Fruit fly (Drosophila melanogaster): ENCODE measurements around the gene dpr20.

Gene dpr20

DNA sequence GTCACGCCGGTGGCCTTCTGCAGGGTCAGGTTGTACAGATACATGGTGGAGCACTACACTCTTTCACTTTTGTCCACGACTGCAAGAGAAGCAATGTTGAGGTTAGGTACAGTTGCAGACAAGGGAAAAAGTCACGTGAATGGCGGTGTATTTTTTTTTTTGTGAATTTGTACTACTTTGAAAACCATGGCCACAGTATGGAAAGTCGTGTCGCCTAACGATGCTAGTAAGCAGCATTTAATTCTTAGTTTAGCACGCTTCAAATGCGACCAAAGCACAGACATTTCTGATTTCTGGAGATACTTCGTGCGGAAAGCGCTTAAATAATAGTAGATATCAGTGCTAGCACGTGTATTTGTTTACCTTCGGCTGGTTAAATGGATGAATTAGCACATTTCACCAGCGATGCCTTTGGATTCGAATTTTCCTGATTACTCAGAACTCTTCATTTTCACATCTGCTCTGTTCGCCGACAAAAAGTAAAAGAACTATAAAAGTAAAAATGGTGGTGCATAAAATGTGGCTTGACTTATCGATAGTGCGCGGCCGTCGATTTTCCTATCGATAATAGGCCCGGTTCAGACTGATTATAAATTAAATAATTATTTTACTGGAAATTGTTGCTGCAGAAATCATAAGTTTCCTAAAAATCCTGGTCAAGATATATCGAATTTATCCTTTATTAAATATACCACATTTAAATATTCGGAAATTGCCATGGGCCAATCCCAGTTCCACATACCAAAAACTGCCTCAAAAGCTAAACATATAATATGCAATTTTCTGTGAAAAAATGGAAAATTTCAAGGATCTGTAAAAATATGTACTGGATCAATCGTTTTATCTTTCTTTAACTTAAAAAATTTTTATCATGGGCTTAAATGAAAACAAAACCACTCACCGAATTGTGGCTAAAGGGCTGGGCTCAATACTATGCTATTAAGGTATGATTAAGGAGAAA is 23.9 kb downstream of the dpr20 start, which contains the start of gene Sf3b3:
Gene Sf3b3, minus strand, starts transcription at position 489 of the 961 bp plus-strand sequence.
- TF ChIP-seq insv (optimal IDR thresholded peaks at IDR 0.05) (no peak), Sin3A (optimal IDR thresholded peaks at IDR 0.05) (no peak), ttk (optimal IDR thresholded peaks at IDR 0.05) (no peak)

DNA sequence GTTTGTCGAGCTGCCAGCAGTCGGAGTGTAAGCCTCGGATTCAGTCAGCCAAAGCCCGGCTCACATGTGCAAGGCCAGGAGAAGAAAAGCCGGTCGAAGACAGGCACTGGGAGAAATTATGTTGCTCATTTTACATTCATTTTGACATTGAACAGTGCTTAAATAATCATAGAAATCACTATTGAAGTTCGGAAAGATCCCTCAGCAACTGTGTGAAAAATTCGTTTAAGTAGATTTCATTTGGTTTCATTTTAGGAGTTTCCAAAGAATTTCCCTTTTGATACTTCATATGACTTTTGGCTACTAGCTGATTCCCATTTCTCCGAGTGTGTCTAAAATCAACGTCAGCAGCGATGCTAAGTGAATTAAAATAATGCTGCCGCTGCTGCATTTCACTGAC is 32.6 kb downstream of the dpr20 start:
- TF ChIP-seq h (optimal IDR thresholded peaks at IDR 0.05) (no peak), Sin3A (optimal IDR thresholded peaks at IDR 0.05) (no peak), insv (optimal IDR thresholded peaks at IDR 0.05) (no peak), ttk (optimal IDR thresholded peaks at IDR 0.05) (no peak), psq (optimal IDR thresholded peaks at IDR 0.05) (no peak), Myc (optimal IDR thresholded peaks at IDR 0.05) (no peak)

DNA sequence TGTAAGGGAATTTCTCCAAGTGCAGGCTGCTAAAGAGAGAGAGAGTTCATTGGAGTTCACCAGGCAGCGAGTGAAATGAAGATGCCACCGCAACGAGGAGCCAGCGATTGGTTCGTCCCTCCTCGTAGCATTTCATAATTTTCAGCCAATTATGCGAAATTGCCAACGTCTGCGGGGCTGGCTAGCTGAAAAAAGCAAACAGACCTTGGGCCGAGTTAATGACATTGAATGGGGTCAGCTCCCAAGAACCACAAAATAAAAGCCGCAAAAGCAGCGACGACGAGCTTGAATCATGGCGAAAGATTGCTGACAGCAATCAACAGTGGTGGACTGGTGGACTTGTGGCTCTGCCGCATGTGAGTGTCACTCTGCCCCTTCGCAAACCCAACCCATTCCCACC is 33.5 kb downstream of the dpr20 start:
- TF ChIP-seq psq (optimal IDR thresholded peaks at IDR 0.05) (no peak), Sin3A (optimal IDR thresholded peaks at IDR 0.05) (no peak), h (optimal IDR thresholded peaks at IDR 0.05) (no peak), ttk (optimal IDR thresholded peaks at IDR 0.05) (no peak), insv (optimal IDR thresholded peaks at IDR 0.05) (no peak), Myc (optimal IDR thresholded peaks at IDR 0.05) (no peak)

DNA sequence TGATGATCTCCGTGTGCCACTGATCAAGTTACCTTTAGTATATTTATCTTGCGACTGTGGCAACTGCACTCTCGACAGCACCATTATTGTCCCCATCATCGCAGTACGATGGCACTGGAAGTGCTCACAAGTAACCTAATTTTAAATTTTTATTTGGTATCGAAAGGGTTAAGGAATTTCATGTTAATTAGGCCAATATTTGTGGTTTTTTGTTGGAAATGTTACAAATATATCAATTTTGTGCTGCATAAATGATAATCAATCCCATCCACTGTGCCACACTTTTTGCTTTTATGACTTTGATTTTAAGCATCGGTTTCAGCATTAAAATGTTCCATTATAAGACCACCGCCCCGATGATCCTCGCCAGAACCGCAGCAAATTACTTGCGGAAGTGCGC is 34.4 kb downstream of the dpr20 start:
- TF ChIP-seq psq (optimal IDR thresholded peaks at IDR 0.05) = no peak
- TF ChIP-seq insv (optimal IDR thresholded peaks at IDR 0.05) = no peak
- TF ChIP-seq ttk (optimal IDR thresholded peaks at IDR 0.05) = no peak

DNA sequence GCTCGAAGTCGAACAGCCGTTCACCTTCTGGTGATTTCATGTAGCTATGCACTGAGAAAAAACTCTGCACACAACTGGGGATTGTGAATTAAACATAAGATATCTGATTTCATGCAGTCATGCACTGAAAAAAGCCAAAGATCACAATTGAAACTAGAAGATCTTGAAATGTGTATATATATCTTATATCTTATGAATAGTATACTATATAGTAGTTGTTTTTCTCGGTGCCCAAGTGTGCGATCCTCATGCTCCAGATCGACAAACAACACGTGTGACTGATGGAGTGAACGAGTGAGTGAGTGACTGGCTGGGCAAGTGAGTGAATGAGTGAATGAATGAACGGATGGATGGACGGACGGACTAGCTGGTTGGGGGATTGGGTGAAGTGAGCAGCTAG is 35.1 kb downstream of the dpr20 start:
- no peak for TF ChIP-seq insv (optimal IDR thresholded peaks at IDR 0.05)
- TF ChIP-seq h (optimal IDR thresholded peaks at IDR 0.05) = no peak
- TF ChIP-seq Sin3A (optimal IDR thresholded peaks at IDR 0.05) = no peak
- no peak for TF ChIP-seq psq (optimal IDR thresholded peaks at IDR 0.05)
- TF ChIP-seq Myc (optimal IDR thresholded peaks at IDR 0.05) = no peak
- no peak for TF ChIP-seq ttk (optimal IDR thresholded peaks at IDR 0.05)

DNA sequence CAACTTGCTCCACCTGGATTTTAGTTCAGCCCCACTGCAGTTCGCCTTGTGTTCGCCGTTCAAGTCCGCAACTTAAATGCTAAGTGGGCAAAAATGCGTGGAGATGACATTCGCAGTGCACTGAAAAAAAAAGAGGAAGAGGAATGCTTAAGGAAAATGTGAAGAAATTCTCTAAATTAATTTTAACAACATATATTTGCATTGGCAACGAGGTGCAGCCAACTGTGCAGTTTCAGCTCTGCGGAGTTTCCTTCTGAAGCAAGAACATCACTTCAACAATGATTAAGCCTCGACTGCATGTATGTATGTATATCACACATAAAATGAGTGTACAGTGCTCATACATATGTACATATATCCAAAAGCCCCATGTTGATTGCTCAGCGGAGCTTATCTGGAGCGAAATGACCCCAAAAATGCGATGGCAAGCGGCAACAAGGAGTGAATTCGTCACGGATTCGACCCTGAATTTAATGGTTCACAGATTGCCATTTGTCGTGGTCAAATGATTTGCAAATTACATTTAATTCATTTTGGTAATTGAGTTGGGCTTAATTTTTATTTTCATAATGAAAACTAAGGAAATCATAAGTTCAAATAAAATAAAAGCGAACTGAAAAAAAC is 36.0 kb downstream of the dpr20 start:
- no peak for TF ChIP-seq insv (optimal IDR thresholded peaks at IDR 0.05)
- TF ChIP-seq Sin3A (optimal IDR thresholded peaks at IDR 0.05) = no peak
- no peak for TF ChIP-seq psq (optimal IDR thresholded peaks at IDR 0.05)

DNA sequence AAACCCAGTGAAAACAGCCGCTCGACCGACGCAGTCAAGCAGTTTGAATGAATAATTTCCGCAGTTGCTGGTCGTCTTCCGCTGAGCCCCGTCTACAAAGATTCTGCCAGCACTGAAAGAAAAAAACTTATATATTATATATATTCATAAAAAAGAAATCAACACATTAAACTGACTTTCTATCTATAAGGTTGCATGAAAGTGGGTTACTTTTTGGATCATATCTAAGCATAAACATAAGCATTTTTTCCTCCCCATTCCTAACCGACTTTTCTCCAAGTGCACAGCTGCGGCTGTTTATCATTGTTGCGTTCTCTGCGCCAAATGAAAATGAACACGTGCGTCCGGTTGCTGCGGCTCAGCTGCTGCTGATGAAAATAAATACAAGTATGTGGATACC is 36.7 kb downstream of the dpr20 start:
- no peak for TF ChIP-seq insv (optimal IDR thresholded peaks at IDR 0.05)
- TF ChIP-seq h (optimal IDR thresholded peaks at IDR 0.05) = no peak
- no peak for TF ChIP-seq Myc (optimal IDR thresholded peaks at IDR 0.05)
- no peak for TF ChIP-seq Sin3A (optimal IDR thresholded peaks at IDR 0.05)
- no peak for TF ChIP-seq ttk (optimal IDR thresholded peaks at IDR 0.05)
- TF ChIP-seq psq (optimal IDR thresholded peaks at IDR 0.05) = no peak

DNA sequence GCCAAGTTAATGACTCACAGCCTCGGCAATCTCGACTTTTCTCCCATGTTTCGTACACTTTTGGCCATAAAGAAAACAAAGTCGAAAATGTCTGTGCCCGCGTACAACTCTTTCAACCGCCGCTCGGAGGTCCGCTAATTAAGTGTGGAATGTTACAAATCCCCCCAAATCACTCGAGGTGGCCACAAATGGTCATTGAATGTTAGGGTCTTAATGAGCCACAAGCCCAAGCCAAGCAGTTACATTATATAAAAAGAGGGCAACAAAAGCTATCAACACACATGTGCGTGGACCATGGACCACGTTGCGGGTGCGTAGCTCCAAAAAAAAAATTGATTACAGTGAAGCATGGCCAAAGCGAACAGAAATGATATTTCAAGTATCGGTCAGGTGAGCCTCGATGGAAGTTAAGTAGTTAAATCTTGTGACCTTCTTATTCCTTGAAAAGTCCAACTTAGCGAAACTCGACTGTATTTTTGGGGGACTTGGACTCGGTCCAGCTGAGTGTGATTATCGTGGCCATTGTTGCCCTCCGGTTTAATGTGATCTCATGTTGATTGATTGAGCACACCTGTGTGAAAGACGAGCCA is 37.7 kb downstream of the dpr20 start:
- TF ChIP-seq ttk (optimal IDR thresholded peaks at IDR 0.05) = no peak
- TF ChIP-seq psq (optimal IDR thresholded peaks at IDR 0.05) = no peak
- TF ChIP-seq Sin3A (optimal IDR thresholded peaks at IDR 0.05) = no peak
- TF ChIP-seq insv (optimal IDR thresholded peaks at IDR 0.05) = no peak
- TF ChIP-seq h (optimal IDR thresholded peaks at IDR 0.05) = no peak
- TF ChIP-seq Myc (optimal IDR thresholded peaks at IDR 0.05) = no peak

DNA sequence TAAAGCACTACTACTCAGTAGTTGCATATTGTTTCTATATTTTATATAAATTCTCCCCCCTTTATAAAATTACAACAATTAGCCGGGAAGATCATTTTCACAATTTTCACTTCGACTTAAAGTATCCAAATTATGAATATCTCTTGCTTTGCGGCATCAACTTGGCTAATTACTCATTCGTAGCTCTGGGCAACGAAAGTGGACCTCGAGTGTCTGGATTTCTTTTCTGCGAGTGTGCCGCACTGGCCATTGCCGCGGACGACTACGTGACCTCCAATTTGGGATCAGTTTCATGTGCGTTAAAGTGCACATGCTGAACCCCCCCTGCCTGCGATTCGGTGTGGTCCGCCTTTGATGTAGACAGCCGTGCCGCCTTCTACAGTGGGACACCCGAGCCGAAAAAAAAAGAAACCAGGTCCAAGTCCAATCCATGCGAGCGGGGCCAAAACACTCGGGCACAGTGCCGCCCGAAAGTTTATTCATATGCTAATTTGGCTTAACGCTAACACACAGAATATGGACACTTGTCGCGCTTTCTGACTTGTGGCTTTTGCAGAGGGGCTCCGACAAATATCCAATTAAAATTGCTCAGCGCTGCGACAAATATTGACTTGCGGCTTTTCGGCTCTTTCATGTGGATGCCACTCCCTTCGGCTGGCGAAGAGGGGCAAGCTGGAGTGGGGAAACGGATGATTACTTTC is 38.5 kb downstream of the dpr20 start:
- no peak for TF ChIP-seq h (optimal IDR thresholded peaks at IDR 0.05)
- TF ChIP-seq insv (optimal IDR thresholded peaks at IDR 0.05) = no peak
- no peak for TF ChIP-seq psq (optimal IDR thresholded peaks at IDR 0.05)

DNA sequence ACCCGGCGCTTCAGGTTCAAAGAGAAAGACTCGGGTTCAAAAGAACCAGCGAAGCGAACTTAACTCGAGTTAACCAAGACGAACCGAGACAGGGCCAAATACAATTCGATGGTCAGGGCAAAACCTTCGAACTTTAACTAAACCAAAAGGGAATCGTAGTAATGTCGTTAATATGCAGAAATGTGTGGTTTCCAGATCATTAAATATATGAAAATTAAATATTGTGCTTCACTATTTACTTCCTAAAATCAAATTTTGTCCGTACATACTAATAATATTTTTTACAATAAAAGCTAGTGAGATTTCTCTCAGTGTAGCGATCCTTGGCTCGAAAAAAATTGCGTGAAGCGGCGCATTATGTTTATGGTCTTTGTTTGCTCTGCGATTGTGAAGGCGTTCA is 39.3 kb downstream of the dpr20 start:
- no peak for TF ChIP-seq Myc (optimal IDR thresholded peaks at IDR 0.05)

DNA sequence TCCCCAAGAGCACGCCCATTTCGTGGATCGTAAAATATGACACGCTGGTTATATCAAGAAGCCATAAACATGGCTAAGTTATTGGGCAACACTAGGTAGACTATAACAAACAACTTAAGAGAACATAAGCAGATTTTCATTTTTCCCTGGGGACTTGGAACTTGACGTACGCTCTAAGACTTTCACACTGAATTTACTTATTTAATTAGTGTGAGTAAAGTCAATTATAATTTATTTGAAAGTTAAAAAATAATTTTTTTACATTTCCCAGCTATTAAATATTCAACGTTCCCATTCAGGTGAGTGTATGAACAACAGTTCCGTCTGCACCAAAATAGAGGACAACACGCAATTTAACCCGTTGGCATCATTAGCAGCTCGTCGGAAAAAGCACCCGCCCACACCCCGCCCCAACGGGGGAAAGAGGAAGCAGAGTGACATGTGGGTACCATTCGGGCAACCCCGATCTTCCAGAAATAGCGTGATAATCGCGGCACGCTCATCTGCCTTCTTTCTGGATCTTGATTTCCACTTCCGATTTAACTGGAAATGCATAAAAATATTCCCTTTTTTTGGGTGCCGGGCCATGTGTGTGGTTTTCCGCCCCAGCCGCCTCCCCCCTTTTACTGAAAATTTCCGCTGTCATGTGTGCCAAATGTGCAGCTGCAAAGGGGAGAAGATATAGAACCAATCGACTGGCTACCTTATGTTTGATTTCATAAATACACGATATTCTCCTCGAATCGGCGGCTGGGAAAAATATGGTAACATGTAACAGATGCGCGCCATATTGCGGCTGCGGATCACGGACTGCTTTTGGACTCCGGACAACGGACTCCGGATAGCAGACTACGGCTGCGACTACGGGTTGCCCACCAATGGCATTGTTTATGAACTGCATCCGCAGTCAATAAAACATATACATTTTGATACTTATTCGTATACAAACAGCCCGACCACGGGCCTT is 41.5 kb downstream of the dpr20 start:
- TF ChIP-seq Sin3A (optimal IDR thresholded peaks at IDR 0.05) (no peak), h (optimal IDR thresholded peaks at IDR 0.05) (no peak), Myc (optimal IDR thresholded peaks at IDR 0.05) (no peak), insv (optimal IDR thresholded peaks at IDR 0.05) (no peak), psq (optimal IDR thresholded peaks at IDR 0.05) (no peak), ttk (optimal IDR thresholded peaks at IDR 0.05) (no peak)
